Fruit fly (Drosophila melanogaster) whole organism, larva: Measurements from ENCODE around the gene Remo.

Experiments
- noc ChIP-seq: fragments of 200-800 bp; sonication (Bioruptor generic); optimal IDR thresholded peaks from 3 replicates; lab custom pipeline; 2019; ENCODE audit warnings: missing biosample characterization, mild to moderate bottlenecking, missing genetic modification characterization, moderate library complexity

Remo gene

DNA sequence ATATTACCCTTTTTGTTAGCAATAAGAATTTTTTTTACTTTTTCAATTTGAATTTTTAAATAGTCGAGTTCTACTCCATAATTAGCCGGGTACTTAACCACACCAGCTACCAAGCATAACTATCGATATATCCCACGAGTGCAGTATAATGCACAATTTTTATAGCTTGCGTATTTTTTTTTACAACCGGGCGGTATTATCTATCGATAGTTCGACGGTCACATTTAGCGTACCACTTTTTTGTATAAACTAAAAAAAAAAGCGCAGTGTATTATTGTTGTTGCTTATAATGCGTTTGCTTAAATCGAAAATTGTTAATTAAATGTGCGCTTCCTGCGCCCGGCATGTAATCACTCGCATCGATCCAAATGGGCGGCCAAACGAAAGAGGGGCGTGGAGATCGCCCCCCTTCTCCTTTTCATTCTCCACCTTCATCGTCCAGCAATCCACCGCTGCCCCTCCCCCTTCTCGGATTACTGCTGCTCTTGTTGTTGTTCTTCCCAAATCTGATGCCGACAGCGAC, at the start of gene Remo:
TSS of gene Remo (plus strand) at position 198 of the 523 bp plus-strand sequence.
- no peak for TF ChIP-seq noc (tag; lab: Kevin White, UChicago)

DNA sequence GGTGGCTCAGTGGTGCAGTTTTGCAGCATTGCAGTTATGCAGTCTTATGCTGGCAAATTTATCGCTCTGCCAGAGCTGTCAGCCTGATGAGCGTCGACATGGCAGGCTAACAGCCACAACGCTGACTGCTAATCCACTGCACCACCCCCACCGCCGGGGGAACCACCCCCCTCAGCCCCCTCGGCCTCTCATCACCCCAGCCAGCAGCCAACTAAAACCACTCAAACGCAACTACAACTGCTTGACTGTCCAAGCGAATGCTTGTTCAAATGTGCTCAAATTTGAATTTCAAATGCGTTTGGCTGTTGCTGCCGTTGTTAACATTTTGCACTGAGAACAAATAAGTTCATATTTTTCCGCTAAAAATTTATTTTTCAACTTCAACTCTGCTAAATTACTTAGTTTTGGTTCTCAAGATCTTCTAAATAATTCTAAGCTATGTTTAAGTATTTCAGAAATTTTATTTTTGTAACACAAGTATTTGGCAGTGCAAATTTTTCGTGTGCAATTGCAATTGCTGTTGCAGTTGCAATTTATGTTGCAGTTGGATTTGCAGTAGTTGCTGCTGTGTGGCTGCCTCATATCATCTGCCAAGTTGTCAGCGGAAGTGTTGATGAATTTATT, 49.4 kb upstream of the Remo start:
- TF ChIP-seq noc (tag; lab: Kevin White, UChicago), result no peak

DNA sequence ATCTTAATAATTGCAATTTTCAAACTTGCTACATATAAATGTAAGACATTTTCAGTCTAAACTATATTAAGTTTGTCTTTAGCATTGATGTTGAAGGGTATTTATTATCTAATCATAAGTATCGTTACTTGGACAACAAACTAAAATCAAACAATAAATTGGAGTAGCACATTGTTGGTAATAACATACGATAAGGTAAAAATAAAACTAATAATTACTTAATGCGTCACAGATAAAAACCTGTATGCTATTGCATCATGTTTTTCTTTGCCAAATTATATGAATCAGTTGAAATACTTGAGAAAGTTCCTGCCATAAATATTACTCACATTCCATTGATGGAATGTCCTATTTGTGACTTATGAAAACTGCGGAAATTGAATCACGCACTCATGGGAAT, 47.0 kb upstream of the Remo start:
- no peak for TF ChIP-seq noc (tag; lab: Kevin White, UChicago)

DNA sequence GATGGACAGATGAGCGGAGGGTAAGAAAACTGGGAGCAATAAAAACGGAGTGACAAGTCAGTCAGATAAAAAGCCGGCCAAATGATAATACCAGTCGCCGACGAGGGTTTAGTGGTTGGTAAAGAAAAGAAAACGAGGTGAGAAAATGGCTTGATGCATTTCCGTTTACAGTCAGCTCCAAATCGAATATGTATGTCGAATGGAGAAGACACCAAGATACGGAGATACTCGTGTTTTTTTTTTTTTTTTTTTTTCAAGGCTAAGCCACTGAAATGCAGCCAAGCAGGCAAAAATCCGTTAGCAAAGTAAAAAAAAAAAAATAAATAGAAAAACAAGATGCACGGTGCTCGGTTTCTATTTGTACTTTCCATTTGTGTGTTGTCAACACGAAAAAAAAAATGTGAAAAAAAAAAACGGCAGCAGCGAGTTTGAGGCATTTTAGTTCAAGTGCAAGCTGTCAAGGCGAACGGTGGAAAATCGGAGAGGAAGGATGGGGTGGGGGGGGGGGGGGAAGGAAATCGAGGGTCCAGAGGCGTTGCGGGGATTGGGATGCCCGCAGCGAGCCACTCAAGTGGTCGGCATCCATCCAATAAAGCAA, 44.0 kb upstream of the Remo start:
- no peak for TF ChIP-seq noc (tag; lab: Kevin White, UChicago)

DNA sequence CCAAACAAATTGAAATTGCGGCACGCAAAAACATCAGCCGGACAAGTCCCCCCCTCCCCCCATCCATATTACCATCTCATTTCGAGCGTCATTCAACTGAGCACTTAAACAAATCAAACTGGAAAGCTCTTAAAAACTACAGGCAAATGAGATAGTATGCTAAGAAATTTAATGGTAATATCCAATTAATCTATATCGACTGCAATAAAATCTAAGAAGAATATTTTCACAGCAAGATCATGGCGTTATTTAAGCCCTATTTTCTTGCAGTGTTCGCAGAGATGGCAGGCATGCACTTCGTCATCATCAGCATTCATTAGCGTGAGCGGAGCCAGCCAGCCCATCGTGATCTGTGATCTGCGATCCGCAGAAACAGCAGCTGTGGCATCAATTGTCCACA, 43.4 kb upstream of the Remo start:
- no peak for TF ChIP-seq noc (tag; lab: Kevin White, UChicago)

DNA sequence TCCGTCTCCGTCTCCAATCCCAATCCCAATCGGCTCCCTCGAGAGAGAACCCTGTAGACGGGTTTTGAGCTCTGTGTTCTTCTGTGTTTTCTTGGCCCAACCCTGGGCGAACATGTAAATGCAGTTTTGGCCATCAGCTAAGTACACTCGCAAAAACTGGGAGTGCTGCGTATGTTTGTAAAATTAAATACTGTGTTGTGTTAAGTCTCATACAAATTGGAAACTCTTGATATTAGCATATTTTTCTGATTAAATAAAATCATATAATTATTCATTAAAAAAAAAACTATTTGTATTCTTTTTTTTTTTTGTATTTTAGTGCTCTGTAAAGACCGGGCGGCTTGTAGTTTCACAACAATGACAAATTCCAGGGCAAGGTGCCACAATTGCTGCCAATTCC, 42.1 kb upstream of the Remo start:
- TF ChIP-seq noc (tag; lab: Kevin White, UChicago), result no peak

DNA sequence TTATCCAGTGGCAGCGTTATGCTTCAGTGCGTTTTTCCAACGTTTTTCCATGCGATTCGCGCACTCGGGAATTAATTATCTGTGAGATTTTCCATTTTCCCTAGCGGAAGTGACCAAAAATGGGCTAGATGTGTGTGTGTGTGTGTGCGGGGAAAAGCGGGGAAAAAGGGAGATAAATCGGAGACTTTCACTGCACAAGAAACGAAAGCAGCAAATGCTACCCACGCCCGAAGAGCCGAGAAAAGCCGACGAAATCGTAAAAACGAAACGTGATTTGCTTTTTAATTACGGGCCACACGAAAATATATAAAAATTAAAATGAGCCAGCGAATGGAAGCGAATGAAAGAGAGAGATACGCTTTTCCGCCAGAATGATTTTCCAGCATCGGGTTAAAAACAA, 40.1 kb upstream of the Remo start:
- no peak for TF ChIP-seq noc (tag; lab: Kevin White, UChicago)

DNA sequence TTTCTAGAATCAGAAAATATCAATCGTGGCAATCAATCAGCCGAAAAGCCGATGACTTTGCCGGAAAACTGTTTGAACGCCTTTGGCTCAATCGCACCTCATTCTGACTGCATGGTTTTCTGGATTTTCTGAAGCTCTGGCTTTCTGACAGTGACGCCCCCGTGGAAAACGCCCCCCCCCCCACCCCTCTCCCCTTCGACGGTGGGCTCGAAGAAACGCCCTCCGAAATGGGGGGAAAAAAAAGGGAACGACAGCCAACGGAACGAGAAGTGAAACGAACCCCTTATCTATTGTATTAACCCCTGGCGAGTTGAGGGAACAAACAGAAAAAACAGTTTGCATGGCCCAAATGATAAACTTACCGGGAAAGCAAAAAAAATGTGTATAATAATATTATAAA, 39.3 kb upstream of the Remo start:
- TF ChIP-seq noc (tag; lab: Kevin White, UChicago), result no peak

DNA sequence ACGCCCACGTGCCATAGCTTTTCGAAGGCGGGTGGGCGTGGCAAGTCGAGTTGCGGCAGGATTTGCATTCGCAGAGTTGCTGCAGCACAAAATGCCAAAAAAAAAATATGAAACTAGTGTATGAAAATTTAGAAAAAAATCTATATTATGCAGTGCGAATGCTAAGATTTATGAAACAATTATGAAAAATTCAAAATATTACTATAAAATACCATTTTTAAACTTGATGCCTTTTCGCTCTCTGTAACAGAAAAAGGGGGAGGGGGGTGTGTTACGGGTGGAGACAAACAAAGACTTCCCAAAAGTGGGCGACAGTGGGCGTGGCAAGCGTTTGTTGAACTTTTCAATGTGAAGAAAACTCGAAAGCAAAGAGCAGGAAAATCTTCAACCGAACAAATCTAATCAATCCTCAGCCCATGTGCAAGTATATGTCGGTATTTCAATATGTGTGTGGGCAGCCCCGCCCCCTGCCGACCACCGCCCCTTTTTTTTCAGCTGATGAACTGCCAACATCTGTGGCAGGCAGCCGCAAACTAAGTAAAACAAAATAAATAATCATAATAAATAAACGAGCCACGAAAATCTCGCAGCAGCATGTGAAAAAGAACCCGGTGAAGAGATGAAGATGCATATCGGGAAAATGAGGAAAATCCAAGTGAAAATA, 38.0 kb upstream of the Remo start:
- no peak for TF ChIP-seq noc (tag; lab: Kevin White, UChicago)

DNA sequence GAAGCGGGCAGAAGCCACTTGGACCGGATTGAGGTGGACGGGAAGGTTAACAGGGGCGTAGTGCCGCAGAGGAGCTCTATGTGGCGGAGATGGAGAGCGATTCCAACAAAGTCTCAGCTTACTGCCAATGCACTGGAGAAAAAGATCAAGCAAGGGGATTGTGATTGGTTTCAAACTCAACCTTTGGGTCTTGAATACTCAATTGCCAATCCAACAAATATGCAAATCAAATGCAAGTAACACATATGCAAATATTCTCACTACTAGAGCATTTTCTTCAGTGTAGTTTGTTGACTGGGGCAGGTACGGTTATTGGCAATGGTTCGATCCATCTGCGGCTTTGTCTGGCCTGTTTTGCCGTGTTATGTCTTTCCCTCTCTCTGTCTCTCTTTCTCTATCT, 36.5 kb upstream of the Remo start:
- peak; percentile 86 for TF ChIP-seq noc (tag; lab: Kevin White, UChicago)

DNA sequence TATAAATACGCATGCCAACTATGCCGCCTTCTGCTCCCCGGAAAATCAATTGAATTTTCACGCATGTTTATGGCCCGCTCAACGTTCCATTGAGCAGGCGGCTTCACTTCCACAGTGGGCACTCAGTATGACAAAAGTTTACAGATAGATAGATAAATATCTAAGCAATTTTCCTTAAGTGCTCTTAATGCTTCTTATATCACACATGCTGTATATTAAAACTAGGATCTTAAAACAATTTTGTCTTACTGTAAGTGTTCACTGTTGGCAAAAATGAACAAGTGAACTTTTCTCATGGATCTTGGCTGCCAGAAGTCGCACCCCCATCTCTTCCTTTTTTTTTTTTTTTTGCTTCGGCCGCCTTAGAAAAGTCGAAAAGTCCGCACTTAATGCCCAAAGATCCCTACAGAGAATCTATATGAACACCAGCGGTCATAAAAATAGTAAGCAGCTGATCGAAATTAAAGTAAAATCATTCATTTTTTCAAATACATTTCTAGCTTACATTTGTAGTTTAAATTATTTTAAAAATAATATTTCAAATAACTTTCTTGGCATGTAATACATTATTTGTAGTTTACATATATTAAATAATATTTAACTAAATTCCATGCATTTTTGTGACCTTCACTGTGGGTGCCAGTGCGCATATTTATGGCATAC, 34.7 kb upstream of the Remo start:
- TF ChIP-seq noc (tag; lab: Kevin White, UChicago), result peak; percentile 1

DNA sequence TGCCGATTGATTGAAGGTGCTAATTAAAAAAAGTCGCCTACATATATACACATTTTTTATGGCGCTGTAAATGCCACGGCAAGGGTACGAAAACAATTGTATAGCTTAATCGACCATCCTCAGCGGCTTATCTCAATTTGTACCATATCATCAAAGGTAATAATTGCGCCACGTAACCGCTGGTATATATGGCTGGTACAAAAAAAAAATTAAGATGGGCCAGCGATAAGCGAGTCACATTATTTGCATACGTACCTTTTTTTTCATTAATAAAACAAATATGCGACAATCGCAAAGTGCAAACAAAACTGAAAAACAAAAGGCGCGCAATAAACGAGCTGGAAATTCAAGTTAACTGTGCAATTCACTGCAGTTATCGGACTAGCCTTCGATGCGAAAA, 33.4 kb upstream of the Remo start:
- no peak for TF ChIP-seq noc (tag; lab: Kevin White, UChicago)

DNA sequence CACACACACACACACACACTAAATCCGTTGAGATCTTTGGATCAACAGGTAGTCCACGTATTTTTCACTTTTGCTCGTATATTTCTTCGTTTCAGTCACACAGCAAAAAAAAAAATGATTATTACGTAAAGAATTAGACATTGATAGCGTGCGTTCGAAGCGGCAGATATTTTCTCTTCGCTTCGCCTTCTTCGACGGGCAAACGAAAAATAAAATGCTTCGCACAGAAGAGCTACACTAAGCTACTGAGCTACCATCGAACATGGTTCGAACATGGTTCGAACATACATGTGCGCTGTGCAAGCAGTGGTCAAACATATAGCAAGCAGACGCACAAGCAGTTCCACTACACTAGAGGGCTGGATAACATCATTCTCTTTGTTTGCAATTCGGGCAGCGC, 30.9 kb upstream of the Remo start:
- TF ChIP-seq noc (tag; lab: Kevin White, UChicago), result no peak

DNA sequence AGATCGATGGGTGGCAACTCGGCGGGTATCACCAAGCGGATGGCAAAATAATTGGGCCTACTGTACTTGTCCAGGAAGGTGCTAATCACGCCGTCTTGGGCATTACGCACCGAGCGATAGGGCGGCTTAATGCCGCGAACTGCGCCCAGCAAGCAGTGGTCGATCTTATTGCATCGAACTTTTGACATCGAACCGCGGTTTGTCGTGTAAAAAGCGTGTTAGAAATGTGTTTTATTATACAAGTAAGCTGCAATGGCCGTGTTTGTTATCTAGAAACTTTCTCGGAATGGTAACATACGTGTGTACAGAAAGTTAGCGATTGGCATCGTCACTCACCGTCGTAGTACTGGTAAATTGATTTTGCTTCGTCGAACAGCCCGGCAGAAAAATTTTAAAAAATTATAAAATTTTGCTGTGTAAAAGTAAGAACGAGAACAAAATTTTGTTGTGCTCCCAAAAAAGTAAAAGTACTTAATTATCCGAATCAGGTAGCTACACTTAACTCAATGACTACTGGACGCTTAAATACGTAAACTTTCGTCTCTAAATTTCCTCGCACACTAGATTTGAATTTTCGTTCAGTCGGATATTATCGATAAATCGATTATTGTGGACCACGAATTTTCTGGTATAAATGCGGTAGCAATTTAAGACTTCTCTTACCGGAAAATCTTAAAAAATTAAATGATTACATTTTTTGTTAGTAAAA, 29.6 kb upstream of the Remo start, which contains the start of the genes mew and CG15742:
TSS of gene mew (minus strand) at position 443 of the 709 bp plus-strand sequence.
TSS of gene CG15742 (minus strand) at position 448 of the 709 bp plus-strand sequence.
- no peak for TF ChIP-seq noc (tag; lab: Kevin White, UChicago)

DNA sequence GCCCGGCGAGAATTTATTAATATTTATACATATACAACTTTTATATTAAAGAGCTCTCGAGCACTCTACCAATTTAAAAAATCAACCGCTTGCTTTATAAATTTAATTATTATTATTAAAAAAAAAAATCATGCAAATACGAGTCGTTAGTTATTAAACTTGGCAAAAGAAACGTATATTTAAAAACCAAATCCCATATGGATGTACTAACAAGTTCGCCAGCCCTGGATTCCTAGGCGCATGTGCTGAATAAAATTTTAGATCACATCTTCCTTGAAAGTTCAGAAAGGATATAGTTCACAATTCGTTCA, 29.1 kb upstream of the Remo start, which contains the start of gene comt:
TSS of gene comt (plus strand) at position 265 of the 311 bp plus-strand sequence.
- no peak for TF ChIP-seq noc (tag; lab: Kevin White, UChicago)
